ENCODE assay signal across 1 fruit fly cellular context in the genomic region with DNA sequence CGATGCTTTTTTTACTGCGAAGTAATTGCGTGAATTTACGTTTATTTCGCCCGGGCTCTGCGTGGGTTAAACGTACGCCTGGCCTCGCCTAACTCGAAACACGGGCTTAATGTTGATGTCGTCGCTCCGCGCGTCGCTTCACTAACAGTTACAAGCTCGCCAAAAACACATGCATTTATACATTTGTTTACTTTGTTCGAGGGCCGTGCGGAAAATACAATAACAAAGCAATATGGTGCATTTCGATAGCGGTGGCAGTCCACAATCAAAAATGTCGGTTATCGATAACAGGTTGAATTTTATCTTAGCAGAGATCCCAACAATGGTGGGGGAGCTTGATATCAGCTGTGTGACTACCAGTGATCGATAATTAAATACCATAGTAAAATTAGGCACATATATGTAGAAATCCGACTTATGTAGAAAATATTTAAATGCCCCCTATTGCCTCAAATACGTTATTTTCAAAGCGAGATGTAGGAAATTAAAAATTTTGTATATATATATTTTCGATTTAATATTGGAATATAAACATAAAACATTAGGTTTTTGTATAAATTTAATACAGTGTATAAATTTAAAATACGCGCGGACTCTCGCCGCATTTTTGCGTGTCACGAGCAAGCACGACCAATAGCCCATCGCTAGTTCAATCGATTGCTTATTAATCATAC.
TF ChIP-seq lines count a peak whose summit lies in the region.

A gene (minus strand): TSS at position 220 of the 674 bp plus-strand sequence.

TF ChIP-seq in whole organism, embryonic, 481 proteins besides CTCF, POLR2A, EP300 and RAD21 (continued from another document and continues in another):
- peak; percentile 64; the same call in 1 of the 2 replicates for TF ChIP-seq CG31441 (GFP tag; IDR thresholded peaks at IDR 0.05; lab: Robert Waterston, UW)
- TF ChIP-seq chn (GFP tag; optimal IDR thresholded peaks at IDR 0.05; lab: Kevin White, UChicago) = peak; percentile 54
- peak; percentile 58 for TF ChIP-seq CG4360 (GFP tag; IDR thresholded peaks at IDR 0.05; lab: Robert Waterston, UW)
- no peak for TF ChIP-seq CG7745 (tag; optimal IDR thresholded peaks at IDR 0.05; lab: Kevin White, UChicago)
- TF ChIP-seq chinmo (GFP tag; IDR thresholded peaks at IDR 0.05; lab: Robert Waterston, UW; ENCODE audit: partially characterized antibody) = peak; percentile 92; the same call in 3 of the 4 replicates
- peak; percentile 21 for TF ChIP-seq Meics (GFP tag; optimal IDR thresholded peaks at IDR 0.05; lab: Kevin White, UChicago)
- peak; percentile 78 for TF ChIP-seq sens (GFP tag; lab: Kevin White, UChicago)
- TF ChIP-seq CG42726 (GFP tag; IDR thresholded peaks at IDR 0.05; lab: Robert Waterston, UW; ENCODE audit: partially characterized antibody) = peak; percentile 8
- TF ChIP-seq CG9437 (GFP tag; optimal IDR thresholded peaks at IDR 0.05; lab: Kevin White, UChicago) = no peak
- TF ChIP-seq CG16863 (GFP tag; optimal IDR thresholded peaks at IDR 0.05; lab: Kevin White, UChicago) = no peak
- no peak for TF ChIP-seq Mad (GFP tag; optimal IDR thresholded peaks at IDR 0.05; lab: Kevin White, UChicago)
- no peak for TF ChIP-seq Sox100B (GFP tag; optimal IDR thresholded peaks at IDR 0.05; lab: Kevin White, UChicago)
- TF ChIP-seq nom (GFP tag; optimal IDR thresholded peaks at IDR 0.05; lab: Kevin White, UChicago) = peak; percentile 32
- no peak for TF ChIP-seq Six4 (GFP tag; optimal IDR thresholded peaks at IDR 0.05; lab: Kevin White, UChicago)
- TF ChIP-seq Fer2 (tag; optimal IDR thresholded peaks at IDR 0.05; lab: Kevin White, UChicago) = no peak
- no peak for TF ChIP-seq CG2199 (GFP tag; IDR thresholded peaks at IDR 0.05; lab: Robert Waterston, UW)
- no peak for TF ChIP-seq kah (GFP tag; optimal IDR thresholded peaks at IDR 0.05; lab: Kevin White, UChicago)
- peak; percentile 66 for TF ChIP-seq lilli (GFP tag; optimal IDR thresholded peaks at IDR 0.05; lab: Kevin White, UChicago)
- no peak for TF ChIP-seq CG6683 (GFP tag; optimal IDR thresholded peaks at IDR 0.05; lab: Kevin White, UChicago)
- TF ChIP-seq C15 (GFP tag; IDR thresholded peaks at IDR 0.05; lab: Robert Waterston, UW) = no peak
- no peak for TF ChIP-seq ems (GFP tag; optimal IDR thresholded peaks at IDR 0.05; lab: Kevin White, UChicago)
- TF ChIP-seq CG13894 (tag; optimal IDR thresholded peaks at IDR 0.05; lab: Kevin White, UChicago) = peak; percentile 17
- no peak for TF ChIP-seq wdn (GFP tag; IDR thresholded peaks at IDR 0.05; lab: Robert Waterston, UW)
- no peak for TF ChIP-seq CG10979 (tag; optimal IDR thresholded peaks at IDR 0.05; lab: Kevin White, UChicago)
- TF ChIP-seq CG8478 (optimal IDR thresholded peaks at IDR 0.05; lab: Kevin White, UChicago) = no peak
- no peak for TF ChIP-seq crc (GFP tag; optimal IDR thresholded peaks at IDR 0.05; lab: Kevin White, UChicago)
- TF ChIP-seq Dek (tag; optimal IDR thresholded peaks at IDR 0.05; lab: Kevin White, UChicago) = no peak
- no peak for TF ChIP-seq ap (GFP tag; IDR thresholded peaks at IDR 0.05; lab: Robert Waterston, UW)
- peak; percentile 37; the same call in 1 of the 2 replicates for TF ChIP-seq Xrp1 (GFP tag; IDR thresholded peaks at IDR 0.05; lab: Robert Waterston, UW)
- TF ChIP-seq Doc2 (GFP tag; IDR thresholded peaks at IDR 0.05; lab: Robert Waterston, UW) = no peak
- TF ChIP-seq CG4730 (GFP tag; IDR thresholded peaks at IDR 0.05; lab: Robert Waterston, UW) = no peak
- no peak for TF ChIP-seq CG14050 (GFP tag; IDR thresholded peaks at IDR 0.05; lab: Robert Waterston, UW)
- TF ChIP-seq jumu (GFP tag; optimal IDR thresholded peaks at IDR 0.05; lab: Kevin White, UChicago) = no peak
- TF ChIP-seq CG9876 (GFP tag; optimal IDR thresholded peaks at IDR 0.05; lab: Kevin White, UChicago) = no peak
- no peak for TF ChIP-seq CG2889 (GFP tag; IDR thresholded peaks at IDR 0.05; lab: Robert Waterston, UW)
- peak; percentile 66 for TF ChIP-seq CG2120 (GFP tag; optimal IDR thresholded peaks at IDR 0.05; lab: Kevin White, UChicago)
- no peak for TF ChIP-seq jigr1 (GFP tag; IDR thresholded peaks at IDR 0.05; lab: Robert Waterston, UW)
- TF ChIP-seq ase (GFP tag; IDR thresholded peaks at IDR 0.05; lab: Robert Waterston, UW) = no peak
- no peak for TF ChIP-seq CG12219 (GFP tag; optimal IDR thresholded peaks at IDR 0.05; lab: Kevin White, UChicago)
- peak; percentile 90 for TF ChIP-seq Doc3 (GFP tag; IDR thresholded peaks at IDR 0.05; lab: Robert Waterston, UW; ENCODE audit: partially characterized antibody)
- TF ChIP-seq MTF-1 (GFP tag; optimal IDR thresholded peaks at IDR 0.05; lab: Kevin White, UChicago; ENCODE audit: borderline replicate concordance) = peak; percentile 100
- TF ChIP-seq CG31224 (GFP tag; IDR thresholded peaks at IDR 0.05; lab: Robert Waterston, UW) = no peak
- no peak; the same call in 1 of the 2 replicates for TF ChIP-seq sisA (GFP tag; IDR thresholded peaks at IDR 0.05; lab: Robert Waterston, UW)
- no peak for TF ChIP-seq CG10321 (GFP tag; IDR thresholded peaks at IDR 0.05; lab: Robert Waterston, UW)
- TF ChIP-seq CG6654 (GFP tag; optimal IDR thresholded peaks at IDR 0.05; lab: Kevin White, UChicago) = no peak
- TF ChIP-seq hb (GFP tag; IDR thresholded peaks at IDR 0.05; lab: Robert Waterston, UW; ENCODE audit: partially characterized antibody) = peak; percentile 83
- TF ChIP-seq nau (GFP tag; optimal IDR thresholded peaks at IDR 0.05; lab: Kevin White, UChicago) = no peak
- peak; percentile 26 for TF ChIP-seq Chrac-16 (GFP tag; optimal IDR thresholded peaks at IDR 0.05; lab: Kevin White, UChicago)
- no peak for TF ChIP-seq CG12769 (tag; optimal IDR thresholded peaks at IDR 0.05; lab: Kevin White, UChicago)
- peak; percentile 18 for TF ChIP-seq Usf (GFP tag; optimal IDR thresholded peaks at IDR 0.05; lab: Kevin White, UChicago)
- no peak for TF ChIP-seq TFAM (GFP tag; optimal IDR thresholded peaks at IDR 0.05; lab: Kevin White, UChicago)
- TF ChIP-seq run (tag; optimal IDR thresholded peaks at IDR 0.05; lab: Kevin White, UChicago) = no peak
- TF ChIP-seq CG15479 (GFP tag; optimal IDR thresholded peaks at IDR 0.05; lab: Kevin White, UChicago) = peak; percentile 42
- TF ChIP-seq Dref (GFP tag; IDR thresholded peaks at IDR 0.05; lab: Robert Waterston, UW) = peak; percentile 96
- no peak for TF ChIP-seq CG10565 (GFP tag; optimal IDR thresholded peaks at IDR 0.05; lab: Kevin White, UChicago)
- TF ChIP-seq wor (GFP tag; IDR thresholded peaks at IDR 0.05; lab: Robert Waterston, UW) = no peak
- no peak for TF ChIP-seq h (optimal IDR thresholded peaks at IDR 0.05; lab: Kevin White, UChicago)
- no peak for TF ChIP-seq Rx (GFP tag; IDR thresholded peaks at IDR 0.05; lab: Robert Waterston, UW)
- no peak for TF ChIP-seq D19B (GFP tag; optimal IDR thresholded peaks at IDR 0.05; lab: Kevin White, UChicago)
- TF ChIP-seq bsh (GFP tag; optimal IDR thresholded peaks at IDR 0.05; lab: Kevin White, UChicago) = no peak
- no peak for TF ChIP-seq CG14667 (GFP tag; IDR thresholded peaks at IDR 0.05; lab: Robert Waterston, UW)
- TF ChIP-seq CG8924 (tag; optimal IDR thresholded peaks at IDR 0.05; lab: Kevin White, UChicago) = peak; percentile 44
- peak; percentile 2 for TF ChIP-seq Dad (GFP tag; optimal IDR thresholded peaks at IDR 0.05; lab: Kevin White, UChicago)
- TF ChIP-seq Blimp-1 (GFP tag; optimal IDR thresholded peaks at IDR 0.05; lab: Kevin White, UChicago) = no peak
- no peak for TF ChIP-seq fd64A (GFP tag; optimal IDR thresholded peaks at IDR 0.05; lab: Kevin White, UChicago)
- no peak for TF ChIP-seq CG1024 (GFP tag; IDR thresholded peaks at IDR 0.05; lab: Robert Waterston, UW)
- TF ChIP-seq scrt (GFP tag; optimal IDR thresholded peaks at IDR 0.05; lab: Kevin White, UChicago) = no peak
- TF ChIP-seq CG3847 (GFP tag; IDR thresholded peaks at IDR 0.05; lab: Robert Waterston, UW) = peak; percentile 37; the same call in 1 of the 2 replicates
- TF ChIP-seq bigmax (GFP tag; optimal IDR thresholded peaks at IDR 0.05; lab: Kevin White, UChicago) = no peak
- no peak for TF ChIP-seq CG32767 (GFP tag; IDR thresholded peaks at IDR 0.05; lab: Robert Waterston, UW)
- no peak for TF ChIP-seq CG8944 (GFP tag; optimal IDR thresholded peaks at IDR 0.05; lab: Kevin White, UChicago)
- no peak for TF ChIP-seq CG7786 (GFP tag; optimal IDR thresholded peaks at IDR 0.05; lab: Kevin White, UChicago)
- TF ChIP-seq fd3F (GFP tag; optimal IDR thresholded peaks at IDR 0.05; lab: Kevin White, UChicago) = no peak
- TF ChIP-seq HLH3B (GFP tag; IDR thresholded peaks at IDR 0.05; lab: Robert Waterston, UW) = 0 out of 2 replicates have a peak, but pooled peaks have one; percentile 26
- TF ChIP-seq mld (GFP tag; IDR thresholded peaks at IDR 0.05; lab: Robert Waterston, UW; ENCODE audit: partially characterized antibody) = peak; percentile 81
- TF ChIP-seq CG4707 (GFP tag; optimal IDR thresholded peaks at IDR 0.05; lab: Kevin White, UChicago) = no peak
- TF ChIP-seq CG10959 (GFP tag; IDR thresholded peaks at IDR 0.05; lab: Robert Waterston, UW) = no peak
- no peak for TF ChIP-seq sc (optimal IDR thresholded peaks at IDR 0.05; lab: Kevin White, UChicago)
- TF ChIP-seq sc (GFP tag; optimal IDR thresholded peaks at IDR 0.05; lab: Kevin White, UChicago) = no peak
- TF ChIP-seq tap (tag; optimal IDR thresholded peaks at IDR 0.05; lab: Kevin White, UChicago) = peak; percentile 39
- no peak for TF ChIP-seq oc (tag; optimal IDR thresholded peaks at IDR 0.05; lab: Kevin White, UChicago)
- peak; percentile 55 for TF ChIP-seq CG2678 (tag; optimal IDR thresholded peaks at IDR 0.05; lab: Kevin White, UChicago)
- no peak; the same call in 1 of the 2 replicates for TF ChIP-seq Drgx (GFP tag; IDR thresholded peaks at IDR 0.05; lab: Robert Waterston, UW)
- TF ChIP-seq B-H1 (GFP tag; IDR thresholded peaks at IDR 0.05; lab: Robert Waterston, UW) = no peak
- TF ChIP-seq hth (optimal IDR thresholded peaks at IDR 0.05; lab: Kevin White, UChicago) = no peak
- TF ChIP-seq dan (GFP tag; IDR thresholded peaks at IDR 0.05; lab: Robert Waterston, UW) = no peak
- TF ChIP-seq CG9609 (GFP tag; optimal IDR thresholded peaks at IDR 0.05; lab: Kevin White, UChicago) = no peak
- TF ChIP-seq CG15011 (GFP tag; optimal IDR thresholded peaks at IDR 0.05; lab: Kevin White, UChicago) = no peak
- TF ChIP-seq Bteb2 (GFP tag; optimal IDR thresholded peaks at IDR 0.05; lab: Kevin White, UChicago) = no peak
- TF ChIP-seq CG13287 (GFP tag; IDR thresholded peaks at IDR 0.05; lab: Robert Waterston, UW; ENCODE audit: partially characterized antibody) = peak; percentile 94
- TF ChIP-seq Awh (GFP tag; IDR thresholded peaks at IDR 0.05; lab: Robert Waterston, UW) = no peak
- TF ChIP-seq CG3995 (GFP tag; optimal IDR thresholded peaks at IDR 0.05; lab: Kevin White, UChicago) = peak; percentile 29
- TF ChIP-seq exex (tag; optimal IDR thresholded peaks at IDR 0.05; lab: Kevin White, UChicago) = peak; percentile 58
- peak; percentile 18 for TF ChIP-seq CG18262 (tag; optimal IDR thresholded peaks at IDR 0.05; lab: Kevin White, UChicago)
- TF ChIP-seq CG12071 (GFP tag; optimal IDR thresholded peaks at IDR 0.05; lab: Kevin White, UChicago) = no peak
- no peak for TF ChIP-seq org-1 (GFP tag; optimal IDR thresholded peaks at IDR 0.05; lab: Kevin White, UChicago)
- TF ChIP-seq CG16813 (GFP tag; IDR thresholded peaks at IDR 0.05; lab: Robert Waterston, UW; ENCODE audit: partially characterized antibody) = peak; percentile 96
- no peak for TF ChIP-seq sima (GFP tag; optimal IDR thresholded peaks at IDR 0.05; lab: Kevin White, UChicago)
- no peak for TF ChIP-seq CG4617 (GFP tag; optimal IDR thresholded peaks at IDR 0.05; lab: Kevin White, UChicago; ENCODE audit: borderline replicate concordance)
- peak; percentile 90 for TF ChIP-seq Dp (GFP tag; optimal IDR thresholded peaks at IDR 0.05; lab: Kevin White, UChicago)
- TF ChIP-seq nerfin-2 (GFP tag; IDR thresholded peaks at IDR 0.05; lab: Robert Waterston, UW; ENCODE audit: partially characterized antibody) = peak; percentile 70
- TF ChIP-seq bab2 (GFP tag; optimal IDR thresholded peaks at IDR 0.05; lab: Kevin White, UChicago) = no peak
- TF ChIP-seq CG8290 (GFP tag; optimal IDR thresholded peaks at IDR 0.05; lab: Kevin White, UChicago) = peak; percentile 74
- TF ChIP-seq CG8290 (tag; optimal IDR thresholded peaks at IDR 0.05; lab: Kevin White, UChicago) = peak; percentile 11 to 87
- peak; percentile 41 for TF ChIP-seq grau (tag; optimal IDR thresholded peaks at IDR 0.05; lab: Kevin White, UChicago)
- TF ChIP-seq zen (tag; optimal IDR thresholded peaks at IDR 0.05; lab: Kevin White, UChicago) = peak; percentile 44
- peak; percentile 22; the same call in 1 of the 2 replicates for TF ChIP-seq NFAT (GFP tag; IDR thresholded peaks at IDR 0.05; lab: Robert Waterston, UW)
- TF ChIP-seq sob (GFP tag; IDR thresholded peaks at IDR 0.05; lab: Robert Waterston, UW) = 0 out of 2 replicates have a peak, but pooled peaks have one; percentile 25
- peak; percentile 35 for TF ChIP-seq CG15269 (tag; optimal IDR thresholded peaks at IDR 0.05; lab: Kevin White, UChicago)
- TF ChIP-seq CG1233 (GFP tag; optimal IDR thresholded peaks at IDR 0.05; lab: Kevin White, UChicago) = no peak
- no peak for TF ChIP-seq vfl (GFP tag; optimal IDR thresholded peaks at IDR 0.05; lab: Kevin White, UChicago)
- TF ChIP-seq HmgZ (tag; optimal IDR thresholded peaks at IDR 0.05; lab: Kevin White, UChicago) = peak; percentile 30
- TF ChIP-seq CG2875 (GFP tag; optimal IDR thresholded peaks at IDR 0.05; lab: Kevin White, UChicago) = no peak
- no peak for TF ChIP-seq D19A (tag; optimal IDR thresholded peaks at IDR 0.05; lab: Kevin White, UChicago)
- no peak for TF ChIP-seq Mes4 (GFP tag; optimal IDR thresholded peaks at IDR 0.05; lab: Kevin White, UChicago)
- peak; percentile 71 for TF ChIP-seq CG15601 (tag; optimal IDR thresholded peaks at IDR 0.05; lab: Kevin White, UChicago)
- TF ChIP-seq Sox102F (GFP tag; optimal IDR thresholded peaks at IDR 0.05; lab: Kevin White, UChicago) = no peak
- TF ChIP-seq CG15073 (GFP tag; optimal IDR thresholded peaks at IDR 0.05; lab: Kevin White, UChicago) = no peak
- no peak for TF ChIP-seq CG2202 (tag; optimal IDR thresholded peaks at IDR 0.05; lab: Kevin White, UChicago)
- TF ChIP-seq CG7357 (GFP tag; IDR thresholded peaks at IDR 0.05; lab: Robert Waterston, UW) = no peak
- TF ChIP-seq dm (GFP tag; optimal IDR thresholded peaks at IDR 0.05; lab: Kevin White, UChicago) = no peak
- TF ChIP-seq E2f1 (GFP tag; IDR thresholded peaks at IDR 0.05; lab: Robert Waterston, UW) = no peak
- no peak for TF ChIP-seq CG6813 (GFP tag; optimal IDR thresholded peaks at IDR 0.05; lab: Kevin White, UChicago)
- TF ChIP-seq sna (GFP tag; IDR thresholded peaks at IDR 0.05; lab: Robert Waterston, UW; ENCODE audit: partially characterized antibody) = peak; percentile 94
- no peak for TF ChIP-seq CG7928 (GFP tag; optimal IDR thresholded peaks at IDR 0.05; lab: Kevin White, UChicago)
- peak; percentile 98 for TF ChIP-seq Dll (GFP tag; IDR thresholded peaks at IDR 0.05; lab: Robert Waterston, UW; ENCODE audit: partially characterized antibody)
